Worm (Caenorhabditis elegans) whole organism, L1 larva: ENCODE measurements around the gene ZK1098.3.

Experiments used
- C16A3.4 ChIP-seq: fragments of 150-350 bp; optimal IDR thresholded peaks from 2 replicates; lab custom pipeline; 2014; ENCODE audit warnings: missing biosample characterization, missing genetic modification characterization
- F16B12.6 ChIP-seq: fragments of 150-350 bp; optimal IDR thresholded peaks from 2 replicates; lab custom pipeline; 2014; ENCODE audit warnings: missing biosample characterization, missing genetic modification characterization
- aha-1 ChIP-seq: fragments of 150-350 bp; optimal IDR thresholded peaks from 2 replicates; lab custom pipeline; 2014; ENCODE audit warnings: missing biosample characterization, missing genetic modification characterization
- alr-1 ChIP-seq: fragments of 200-800 bp; sonication (Bioruptor generic); optimal IDR thresholded peaks from 2 replicates; lab custom pipeline; 2018; ENCODE audit warnings: borderline replicate concordance, mild to moderate bottlenecking, missing genetic modification characterization, missing compliant biosample characterization
- blmp-1 ChIP-seq: fragments of 150-350 bp; optimal IDR thresholded peaks from 2 replicates; lab custom pipeline; 2014; ENCODE audit warnings: missing biosample characterization, missing genetic modification characterization
- ceh-63 ChIP-seq: fragments of 200-800 bp; sonication (Bioruptor generic); optimal IDR thresholded peaks from 2 replicates; lab custom pipeline; 2018; ENCODE audit warnings: mild to moderate bottlenecking, missing genetic modification characterization, missing compliant biosample characterization
- ceh-8 ChIP-seq: fragments of 200-800 bp; sonication (Bioruptor generic); optimal IDR thresholded peaks from 2 replicates; lab custom pipeline; 2018; ENCODE audit warnings: mild to moderate bottlenecking, missing genetic modification characterization, moderate library complexity, missing compliant biosample characterization
- ces-1 ChIP-seq: fragments of 150-350 bp; optimal IDR thresholded peaks from 2 replicates; lab custom pipeline; 2014; ENCODE audit warnings: missing biosample characterization, missing genetic modification reagents, missing genetic modification characterization
- dpl-1 ChIP-seq, 3 experiments: fragments of 150-350 bp in 2 of 3; sonication (generic microtip) in 1 of 3; optimal IDR thresholded peaks; 2 replicates each; lab custom pipeline; 2014 to 2017; ENCODE audit warnings: missing biosample characterization in 3 of 3, missing genetic modification characterization in 3 of 3, missing genetic modification reagents in 3 of 3
- efl-1 ChIP-seq, 4 experiments: fragments of 150-350 bp; optimal IDR thresholded peaks in 3 of 4; peaks in 1 of 4; 1 replicate in 1 of 4; 2 replicates in 3 of 4; lab custom pipeline; 2014; ENCODE audit warnings: missing biosample characterization in 2 of 4, missing genetic modification characterization in 2 of 4, missing genetic modification reagents in 2 of 4
- efl-3 ChIP-seq: fragments of 200-800 bp; sonication (Bioruptor generic); optimal IDR thresholded peaks from 2 replicates; lab custom pipeline; 2018; ENCODE audit warnings: mild to moderate bottlenecking, missing genetic modification characterization, missing compliant biosample characterization
- egl-13 ChIP-seq: sonication (generic microtip); optimal IDR thresholded peaks from 2 replicates; lab custom pipeline; 2016; ENCODE audit warnings: missing genotype, missing genetic modification reagents, missing genetic modification characterization, missing compliant biosample characterization
- elt-2 ChIP-seq: sonication (generic microtip); optimal IDR thresholded peaks from 2 replicates; lab custom pipeline; 2016; ENCODE audit warnings: missing genetic modification characterization, mild to moderate bottlenecking, inconsistent platforms, missing compliant biosample characterization, missing genetic modification reagents
- elt-3 ChIP-seq, 6 experiments: fragments of 150-350 bp in 1 of 6; sonication (generic microtip); optimal IDR thresholded peaks; 2 replicates each; lab custom pipeline; 2017 to 2018; ENCODE audit warnings: missing biosample characterization in 6 of 6, missing genetic modification characterization in 6 of 6, inconsistent platforms in 1 of 6
- fkh-10 ChIP-seq: sonication (generic microtip); optimal IDR thresholded peaks from 2 replicates; lab custom pipeline; 2017; ENCODE audit warnings: missing biosample characterization, missing genetic modification reagents, missing genetic modification characterization
- fkh-4 ChIP-seq: sonication (generic microtip); optimal IDR thresholded peaks from 2 replicates; lab custom pipeline; 2016; ENCODE audit warnings: missing compliant biosample characterization, missing genetic modification characterization, borderline replicate concordance
- fkh-8 ChIP-seq: sonication (generic microtip); optimal IDR thresholded peaks from 2 replicates; lab custom pipeline; 2016; ENCODE audit warnings: mild to moderate bottlenecking, missing genetic modification characterization, missing compliant biosample characterization
- hlh-4 ChIP-seq: sonication (generic microtip); optimal IDR thresholded peaks from 2 replicates; lab custom pipeline; 2016; ENCODE audit warnings: mild to moderate bottlenecking, missing genetic modification characterization, missing compliant biosample characterization
- irx-1 ChIP-seq: sonication (generic microtip); optimal IDR thresholded peaks from 2 replicates; lab custom pipeline; 2016; ENCODE audit warnings: missing genetic modification characterization, missing compliant biosample characterization
- lin-13 ChIP-seq: fragments of 150-350 bp; optimal IDR thresholded peaks from 2 replicates; lab custom pipeline; 2014; ENCODE audit warnings: missing biosample characterization, missing genetic modification reagents, missing genetic modification characterization
- lin-35 ChIP-seq, 2 experiments: fragments of 150-350 bp; optimal IDR thresholded peaks; 2 replicates each; lab custom pipeline; 2014; ENCODE audit warnings: missing biosample characterization in 2 of 2, missing genetic modification characterization in 2 of 2, missing genetic modification reagents in 2 of 2
- lin-39 ChIP-seq: fragments of 150-350 bp; optimal IDR thresholded peaks from 2 replicates; lab custom pipeline; 2014; ENCODE audit warnings: missing biosample characterization, missing genetic modification reagents, missing genetic modification characterization
- lir-3 ChIP-seq: sonication (generic microtip); optimal IDR thresholded peaks from 2 replicates; lab custom pipeline; 2016; ENCODE audit warnings: mild to moderate bottlenecking, missing genetic modification characterization, moderate library complexity, missing compliant biosample characterization; ENCODE audit not compliant: poor library complexity
- lsy-2 ChIP-seq, 2 experiments: fragments of 150-350 bp; optimal IDR thresholded peaks; 2 replicates each; lab custom pipeline; 2014; ENCODE audit warnings: missing biosample characterization in 2 of 2, missing genetic modification characterization in 2 of 2
- mdl-1 ChIP-seq, 2 experiments: fragments of 150-350 bp; optimal IDR thresholded peaks; 2 replicates each; lab custom pipeline; 2014 to 2017; ENCODE audit warnings: missing biosample characterization in 2 of 2, missing genetic modification characterization in 2 of 2, inconsistent platforms in 1 of 2
- mep-1 ChIP-seq: fragments of 150-350 bp; optimal IDR thresholded peaks from 2 replicates; lab custom pipeline; 2014; ENCODE audit warnings: missing biosample characterization, missing genetic modification characterization
- nhr-11 ChIP-seq: fragments of 150-350 bp; optimal IDR thresholded peaks from 2 replicates; lab custom pipeline; 2014; ENCODE audit warnings: missing biosample characterization, missing genetic modification characterization
- nhr-20 ChIP-seq: sonication (generic microtip); optimal IDR thresholded peaks from 2 replicates; lab custom pipeline; 2016; ENCODE audit warnings: mild to moderate bottlenecking, missing genetic modification characterization, missing compliant biosample characterization
- nhr-237 ChIP-seq: fragments of 150-350 bp; optimal IDR thresholded peaks from 2 replicates; lab custom pipeline; 2014; ENCODE audit warnings: missing biosample characterization, missing genetic modification characterization
- nhr-28 ChIP-seq: fragments of 150-350 bp; optimal IDR thresholded peaks from 2 replicates; lab custom pipeline; 2014; ENCODE audit warnings: missing biosample characterization, missing genetic modification characterization
- nhr-76 ChIP-seq: sonication (generic microtip); optimal IDR thresholded peaks from 2 replicates; lab custom pipeline; 2017; ENCODE audit warnings: missing biosample characterization, missing genetic modification characterization
- nhr-85 ChIP-seq: sonication (generic microtip); peaks from one replicate; lab custom pipeline; 2016; ENCODE audit warnings: missing genetic modification characterization, inconsistent platforms, missing compliant biosample characterization
- nhr-90 ChIP-seq: sonication (generic microtip); optimal IDR thresholded peaks from 2 replicates; lab custom pipeline; 2016; ENCODE audit warnings: mild to moderate bottlenecking, missing genetic modification characterization, missing compliant biosample characterization; ENCODE audit not compliant: poor library complexity
- pag-3 ChIP-seq: sonication (generic microtip); optimal IDR thresholded peaks from 2 replicates; lab custom pipeline; 2017; ENCODE audit warnings: missing genetic modification characterization, mild to moderate bottlenecking, missing compliant biosample characterization, antibody characterized with exemption, borderline replicate concordance; ENCODE audit not compliant: insufficient read depth
- pqm-1 ChIP-seq: sonication (generic microtip); optimal IDR thresholded peaks from 3 replicates; lab custom pipeline; 2017; ENCODE audit warnings: missing biosample characterization, missing genetic modification characterization
- skn-1 ChIP-seq: fragments of 150-350 bp; optimal IDR thresholded peaks from 2 replicates; lab custom pipeline; 2014; ENCODE audit warnings: missing biosample characterization, missing genetic modification characterization
- snpc-4 ChIP-seq: fragments of 150-350 bp; optimal IDR thresholded peaks from 2 replicates; lab custom pipeline; 2014; ENCODE audit warnings: missing biosample characterization, missing genetic modification characterization
- snu-23 ChIP-seq: sonication (generic microtip); optimal IDR thresholded peaks from 2 replicates; lab custom pipeline; 2016; ENCODE audit warnings: missing genetic modification characterization, missing compliant biosample characterization
- swsn-7 ChIP-seq: sonication (generic microtip); optimal IDR thresholded peaks from 2 replicates; lab custom pipeline; 2016; ENCODE audit warnings: missing genetic modification characterization, missing compliant biosample characterization
- tlp-1 ChIP-seq: fragments of 150-350 bp; optimal IDR thresholded peaks from 2 replicates; lab custom pipeline; 2014; ENCODE audit warnings: missing biosample characterization, missing genetic modification characterization
- unc-62 ChIP-seq: fragments of 150-350 bp; optimal IDR thresholded peaks from 2 replicates; lab custom pipeline; 2014; ENCODE audit warnings: missing biosample characterization, missing genetic modification reagents, missing genetic modification characterization
- unc-86 ChIP-seq: sonication (generic microtip); optimal IDR thresholded peaks from 2 replicates; lab custom pipeline; 2016; ENCODE audit warnings: missing genetic modification characterization, missing compliant biosample characterization
- vab-15 ChIP-seq: sonication (generic microtip); optimal IDR thresholded peaks from 2 replicates; lab custom pipeline; 2017; ENCODE audit warnings: missing genotype, mild to moderate bottlenecking, missing genetic modification characterization, missing compliant biosample characterization
- xbp-1 ChIP-seq: sonication (generic microtip); optimal IDR thresholded peaks from 2 replicates; lab custom pipeline; 2016; ENCODE audit warnings: missing genetic modification characterization, missing compliant biosample characterization
- zag-1 ChIP-seq: fragments of 150-350 bp; optimal IDR thresholded peaks from 2 replicates; lab custom pipeline; 2014; ENCODE audit warnings: missing biosample characterization, missing genetic modification characterization
- zip-4 ChIP-seq: fragments of 200-800 bp; sonication (Bioruptor generic); optimal IDR thresholded peaks from 2 replicates; lab custom pipeline; 2018; ENCODE audit warnings: mild to moderate bottlenecking, missing genetic modification characterization, moderate library complexity, missing compliant biosample characterization
- ztf-4 ChIP-seq: fragments of 150-350 bp; optimal IDR thresholded peaks from 2 replicates; lab custom pipeline; 2014; ENCODE audit warnings: missing biosample characterization, missing genetic modification characterization

Gene ZK1098.3

ce11 chrIII:9542280-9542679 is 3.8 kb upstream of the ZK1098.3 start, which contains the start of gene mut-7:
Gene mut-7, minus strand, starts transcription at chrIII:9542380.
- TF ChIP-seq nhr-20 (no peak), egl-13 (tag; lab: Kevin White, UChicago) (no peak), nhr-11 (tag; lab: Kevin White, UChicago) (no peak), nhr-90 (tag; lab: Kevin White, UChicago) (no peak), pag-3 (tag; lab: Kevin White, UChicago) (no peak), snpc-4 (tag; lab: Kevin White, UChicago) (no peak), pqm-1 (no peak), fkh-10 (GFP tag; lab: Kevin White, UChicago) (no peak), fkh-4 (tag; lab: Kevin White, UChicago) (no peak), alr-1 (tag; lab: Kevin White, UChicago) (no peak), lin-13 (no peak), irx-1 (tag; lab: Kevin White, UChicago) (no peak), nhr-237 (tag; lab: Kevin White, UChicago) (no peak), unc-86 (tag; lab: Kevin White, UChicago) (no peak), zag-1 (tag; lab: Kevin White, UChicago) (no peak), zip-4 (GFP tag; lab: Kevin White, UChicago) (no peak), fkh-8 (tag; lab: Kevin White, UChicago) (no peak), ceh-63 (GFP tag; lab: Kevin White, UChicago) (no peak), elt-2 (tag; lab: Kevin White, UChicago) (no peak), nhr-76 (tag; lab: Kevin White, UChicago) (no peak)

- TF ChIP-seq skn-1 (peak; percentile 1), snu-23 (GFP tag; lab: Kevin White, UChicago) (peak; percentile 23), nhr-76 (tag; lab: Kevin White, UChicago) (no peak), xbp-1 (tag; lab: Kevin White, UChicago) (no peak), lin-35 (GFP tag; optimal IDR thresholded peaks at IDR 0.05; lab: Kevin White, UChicago) (peak; percentile 22 to 32), efl-1 (optimal IDR thresholded peaks at IDR 0.05; lab: Kevin White, UChicago) (peak; percentile 5 to 14), efl-1 (GFP tag; optimal IDR thresholded peaks at IDR 0.05 in 1 of 2; lab: Kevin White, UChicago) (peak in 1 of 2 experiments; percentile 23), dpl-1 (GFP tag; optimal IDR thresholded peaks at IDR 0.05; lab: Kevin White, UChicago) (peak in 1 of 3 experiments; percentile 42), nhr-11 (tag; lab: Kevin White, UChicago) (no peak), tlp-1 (tag; lab: Kevin White, UChicago) (no peak), C16A3.4 (tag; lab: Kevin White, UChicago) (peak; percentile 28), unc-62 (GFP tag; lab: Kevin White, UChicago) (no peak), F16B12.6 (tag; lab: Kevin White, UChicago) (peak; percentile 80), elt-3 (tag; optimal IDR thresholded peaks at IDR 0.05; lab: Kevin White, UChicago) (peak in 1 of 6 experiments; percentile 7), blmp-1 (tag; lab: Kevin White, UChicago) (peak; percentile 46), lsy-2 (tag; optimal IDR thresholded peaks at IDR 0.05; lab: Kevin White, UChicago) (peak; percentile 30 to 53), mep-1 (tag; lab: Kevin White, UChicago) (peak; percentile 68)
Observed at ce11 chrIII:9528824-9529223, 9.7 kb downstream of the ZK1098.3 start, which contains the start of gene ZK1098.2. Gene ZK1098.2, plus strand, starts transcription at chrIII:9529159.

- TF ChIP-seq ceh-8 = no peak
- no peak for TF ChIP-seq hlh-4 (tag; lab: Kevin White, UChicago)
- no peak for TF ChIP-seq ztf-4
- TF ChIP-seq aha-1 (tag; lab: Kevin White, UChicago) = no peak
- TF ChIP-seq pag-3 (tag; lab: Kevin White, UChicago) = no peak
- TF ChIP-seq dpl-1 (GFP tag; optimal IDR thresholded peaks at IDR 0.05; lab: Kevin White, UChicago) = no peak
- TF ChIP-seq nhr-76 (tag; lab: Kevin White, UChicago) = no peak
- TF ChIP-seq vab-15 (tag; lab: Kevin White, UChicago) = no peak
- no peak for TF ChIP-seq elt-2 (tag; lab: Kevin White, UChicago)
- no peak for TF ChIP-seq efl-3 (GFP tag; lab: Kevin White, UChicago)
- no peak for TF ChIP-seq ces-1 (GFP tag; lab: Kevin White, UChicago)
- TF ChIP-seq swsn-7 (tag; lab: Kevin White, UChicago) = no peak
- TF ChIP-seq lin-39 (tag; lab: Kevin White, UChicago) = no peak
- no peak for TF ChIP-seq nhr-28 (tag; lab: Kevin White, UChicago)
- no peak for TF ChIP-seq ceh-63 (GFP tag; lab: Kevin White, UChicago)
- TF ChIP-seq nhr-85 (tag; lab: Kevin White, UChicago) = no peak
- no peak for TF ChIP-seq lir-3
- TF ChIP-seq mdl-1 (tag; optimal IDR thresholded peaks at IDR 0.05; lab: Kevin White, UChicago) = no peak
- TF ChIP-seq F16B12.6 (tag; lab: Kevin White, UChicago) = no peak
- TF ChIP-seq, all 84 proteins: peak for 0
Observed at ce11 chrIII:9526851-9527250, 11.7 kb downstream of the ZK1098.3 start, which contains the start of gene ZK1098.6. Gene ZK1098.6, plus strand, starts transcription at chrIII:9527151.
